Worm (Caenorhabditis elegans) whole organism, midembryonic: ENCODE measurements around the gene K01B6.3.

ENCODE experiments used
- T22C8.4 ChIP-seq: fragments of 200-800 bp; sonication (Bioruptor generic); IDR thresholded peaks from 2 replicates; pipeline ENCODE4 v1.3.6; 2022; ENCODE audit warnings: missing genetic modification characterization, missing compliant biosample characterization
- cog-1 ChIP-seq: sonication (generic microtip); optimal IDR thresholded peaks from 2 replicates; lab custom pipeline; 2016; ENCODE audit warnings: missing genetic modification characterization, missing compliant biosample characterization
- flt-1 ChIP-seq: fragments of 200-800 bp; sonication (Bioruptor generic); IDR thresholded peaks from 2 replicates; pipeline ENCODE4 v1.3.6; 2022; ENCODE audit warnings: missing genetic modification characterization, missing compliant biosample characterization
- klf-2 ChIP-seq: fragments of 200-800 bp; sonication (Bioruptor generic); conservative IDR thresholded peaks from 2 replicates; pipeline ENCODE4 v1.3.6; 2022; ENCODE audit warnings: missing genetic modification reagents, missing genetic modification characterization, missing compliant biosample characterization
- med-1 ChIP-seq: sonication (generic microtip); optimal IDR thresholded peaks from 2 replicates; lab custom pipeline; 2017; ENCODE audit warnings: missing genetic modification characterization, mild to moderate bottlenecking, missing compliant biosample characterization, antibody characterized with exemption, missing genetic modification reagents; ENCODE audit not compliant: insufficient read depth
- ref-1 ChIP-seq: fragments of 200-800 bp; sonication (Bioruptor generic); conservative IDR thresholded peaks from 2 replicates; pipeline ENCODE4 v1.3.6; 2022; ENCODE audit warnings: missing genetic modification reagents, missing genetic modification characterization, missing compliant biosample characterization
- tab-1 ChIP-seq: fragments of 200-800 bp; sonication (Bioruptor generic); IDR thresholded peaks from 2 replicates; pipeline ENCODE4 v1.3.6; 2022; ENCODE audit warnings: missing genetic modification characterization, missing compliant biosample characterization
- ztf-23 ChIP-seq: fragments of 200-800 bp; sonication (Bioruptor generic); IDR thresholded peaks from 2 replicates; pipeline ENCODE4 v1.3.6; 2022; ENCODE audit warnings: missing genetic modification reagents, missing genetic modification characterization, missing compliant biosample characterization
- ztf-29 ChIP-seq: fragments of 200-800 bp; sonication (Bioruptor generic); IDR thresholded peaks from 2 replicates; pipeline ENCODE4 v1.3.6; 2022; ENCODE audit warnings: missing genetic modification reagents, missing genetic modification characterization, missing compliant biosample characterization

K01B6.3 gene

DNA sequence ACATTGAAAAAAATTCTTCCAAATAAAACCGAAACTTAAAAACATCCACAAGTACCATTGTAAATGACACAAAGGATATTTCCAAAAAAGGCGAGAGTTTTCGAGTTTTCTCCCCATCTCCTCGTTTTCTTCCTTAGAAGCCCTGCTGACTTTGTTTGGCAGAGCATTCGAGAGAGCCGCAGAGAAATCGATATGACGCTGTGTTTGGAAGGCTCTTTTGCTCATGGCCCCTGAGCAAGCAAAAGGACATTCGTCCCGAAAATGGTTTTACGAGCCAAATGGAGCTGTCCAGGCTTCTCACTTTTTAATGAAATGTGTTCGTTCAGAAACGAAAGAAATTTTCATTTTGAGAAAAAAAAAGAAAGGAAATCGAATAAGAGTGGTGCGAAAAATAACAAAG is 27.9 kb upstream of the K01B6.3 start:
- TF ChIP-seq ref-1 (no peak), cog-1 (tag; lab: Kevin White, UChicago) (no peak), klf-2 (GFP tag; lab: Robert Waterston, UW) (no peak), tab-1 (no peak), T22C8.4 (GFP tag; lab: Robert Waterston, UW) (no peak)

DNA sequence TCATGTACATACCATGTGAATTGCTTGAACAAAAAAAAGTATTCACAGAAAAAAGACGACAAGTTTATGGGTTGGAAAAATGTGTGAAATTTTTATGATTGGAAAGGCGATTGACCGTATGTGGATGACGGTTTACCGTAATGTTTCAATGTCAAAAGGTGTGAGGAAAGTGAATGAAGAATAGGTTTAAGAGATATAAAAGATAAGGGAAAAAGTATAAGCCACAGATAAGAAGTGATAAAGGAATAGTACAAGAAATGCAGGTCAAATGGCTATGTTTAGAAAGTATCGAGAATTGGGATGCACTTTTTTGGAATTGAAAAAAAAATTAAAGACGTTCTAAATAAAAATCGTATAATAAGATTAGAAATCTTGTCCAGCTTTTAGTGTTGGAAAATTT is 22.2 kb upstream of the K01B6.3 start:
- TF ChIP-seq T22C8.4 (GFP tag; lab: Robert Waterston, UW) (no peak), klf-2 (GFP tag; lab: Robert Waterston, UW) (no peak), med-1 (GFP tag; lab: Kevin White, UChicago) (no peak), flt-1 (GFP tag; lab: Robert Waterston, UW) (no peak), ref-1 (no peak), tab-1 (no peak), cog-1 (tag; lab: Kevin White, UChicago) (no peak), ztf-23 (GFP tag; lab: Robert Waterston, UW) (no peak), ztf-29 (GFP tag; lab: Robert Waterston, UW) (no peak)

DNA sequence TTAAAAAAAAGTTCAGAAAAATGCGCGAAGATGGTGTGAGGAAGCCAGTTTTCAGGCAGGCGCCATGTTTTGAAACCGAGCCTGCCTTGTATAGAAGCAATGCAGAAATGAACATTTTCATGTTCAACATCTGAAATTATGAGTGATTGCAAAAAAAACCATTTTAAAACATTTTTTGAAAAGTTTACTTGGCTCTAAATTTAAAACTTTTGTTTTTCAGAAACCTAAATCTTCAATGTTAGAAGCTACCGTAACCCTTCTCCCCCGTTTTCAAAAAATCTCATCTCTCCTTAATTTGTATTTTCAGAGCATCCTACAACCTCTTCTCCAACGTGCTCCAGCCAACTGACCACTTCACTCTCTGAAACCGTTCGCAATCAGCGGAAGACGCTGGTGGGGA is 18.5 kb upstream of the K01B6.3 start, which contains the start of gene fozi-1:
fozi-1 (plus strand) TSS at position 301 of the 400 bp plus-strand sequence.
- TF ChIP-seq klf-2 (GFP tag; lab: Robert Waterston, UW) (no peak), med-1 (GFP tag; lab: Kevin White, UChicago) (no peak), ztf-23 (GFP tag; lab: Robert Waterston, UW) (no peak), ref-1 (no peak), flt-1 (GFP tag; lab: Robert Waterston, UW) (no peak), ztf-29 (GFP tag; lab: Robert Waterston, UW) (no peak), cog-1 (tag; lab: Kevin White, UChicago) (no peak)

DNA sequence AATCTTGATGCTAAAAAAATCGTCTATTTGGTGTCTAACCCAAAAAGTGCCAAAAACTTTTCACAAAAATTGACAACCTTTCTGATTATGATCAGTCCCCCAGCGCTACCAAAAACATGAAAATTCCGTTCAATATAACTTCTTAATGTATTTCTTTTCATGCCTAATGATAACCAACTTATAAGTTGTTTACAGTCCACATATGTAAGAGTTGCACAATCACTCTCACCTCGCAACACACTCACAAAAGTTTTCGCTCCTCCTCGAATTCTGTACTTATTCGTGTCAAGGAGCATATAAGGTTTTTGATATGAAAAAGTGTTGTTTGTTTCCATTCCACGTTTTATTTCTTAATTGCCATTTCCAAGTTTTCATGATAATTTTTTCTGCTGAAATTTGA is 11.5 kb upstream of the K01B6.3 start:
- no peak for TF ChIP-seq cog-1 (tag; lab: Kevin White, UChicago)
- TF ChIP-seq tab-1: no peak
- TF ChIP-seq klf-2 (GFP tag; lab: Robert Waterston, UW): no peak
- no peak for TF ChIP-seq ztf-29 (GFP tag; lab: Robert Waterston, UW)
- no peak for TF ChIP-seq T22C8.4 (GFP tag; lab: Robert Waterston, UW)
- no peak for TF ChIP-seq med-1 (GFP tag; lab: Kevin White, UChicago)
- no peak for TF ChIP-seq ztf-23 (GFP tag; lab: Robert Waterston, UW)
- no peak for TF ChIP-seq ref-1
- no peak for TF ChIP-seq flt-1 (GFP tag; lab: Robert Waterston, UW)

DNA sequence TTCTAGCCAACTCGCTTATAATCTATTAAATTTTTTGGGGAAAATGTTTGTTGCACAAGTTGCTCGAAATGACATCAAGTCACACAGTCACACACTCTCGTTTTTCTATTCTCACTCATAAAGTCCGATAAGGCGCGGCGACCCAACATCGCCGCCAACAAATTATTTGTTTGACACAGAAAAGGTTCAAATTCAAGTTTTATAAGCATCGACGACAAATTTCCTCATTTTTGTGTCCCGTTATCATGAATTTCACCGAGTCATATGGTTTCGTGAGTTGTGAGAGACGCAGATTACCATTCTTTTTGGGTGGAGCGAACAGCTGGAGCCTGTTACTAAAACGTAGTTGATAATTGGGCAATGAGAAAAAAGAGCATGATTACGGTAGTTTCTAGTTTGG is 10.2 kb upstream of the K01B6.3 start:
- TF ChIP-seq ref-1: no peak
- TF ChIP-seq med-1 (GFP tag; lab: Kevin White, UChicago): no peak
- TF ChIP-seq ztf-23 (GFP tag; lab: Robert Waterston, UW): no peak
- no peak for TF ChIP-seq klf-2 (GFP tag; lab: Robert Waterston, UW)

DNA sequence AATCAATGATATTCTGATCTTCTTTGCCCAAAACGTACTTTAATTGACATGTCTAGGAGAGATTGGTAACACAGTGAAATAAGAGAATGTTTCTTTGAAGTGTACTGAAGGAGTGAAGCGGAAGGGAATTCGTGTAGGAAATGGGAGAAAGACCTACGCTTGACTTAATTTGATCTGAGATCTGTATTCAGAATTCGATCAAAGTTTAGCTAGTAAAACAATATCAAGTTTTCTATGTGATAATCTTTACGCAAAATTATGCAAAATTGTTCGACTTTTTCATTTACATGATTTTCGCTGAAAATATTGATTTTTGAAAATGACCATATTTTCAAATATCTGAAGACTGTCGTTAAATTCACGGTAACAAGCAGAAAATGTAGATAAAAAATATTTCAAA is 2.7 kb upstream of the K01B6.3 start, which contains the start of gene K01B6.4:
K01B6.4 (minus strand) TSS at position 101 of the 400 bp plus-strand sequence.
- no peak for TF ChIP-seq flt-1 (GFP tag; lab: Robert Waterston, UW)
- TF ChIP-seq med-1 (GFP tag; lab: Kevin White, UChicago): no peak
- no peak for TF ChIP-seq T22C8.4 (GFP tag; lab: Robert Waterston, UW)
- no peak for TF ChIP-seq ztf-23 (GFP tag; lab: Robert Waterston, UW)
- no peak for TF ChIP-seq klf-2 (GFP tag; lab: Robert Waterston, UW)
- no peak for TF ChIP-seq cog-1 (tag; lab: Kevin White, UChicago)
- no peak for TF ChIP-seq tab-1
- no peak for TF ChIP-seq ztf-29 (GFP tag; lab: Robert Waterston, UW)
- TF ChIP-seq ref-1: no peak

DNA sequence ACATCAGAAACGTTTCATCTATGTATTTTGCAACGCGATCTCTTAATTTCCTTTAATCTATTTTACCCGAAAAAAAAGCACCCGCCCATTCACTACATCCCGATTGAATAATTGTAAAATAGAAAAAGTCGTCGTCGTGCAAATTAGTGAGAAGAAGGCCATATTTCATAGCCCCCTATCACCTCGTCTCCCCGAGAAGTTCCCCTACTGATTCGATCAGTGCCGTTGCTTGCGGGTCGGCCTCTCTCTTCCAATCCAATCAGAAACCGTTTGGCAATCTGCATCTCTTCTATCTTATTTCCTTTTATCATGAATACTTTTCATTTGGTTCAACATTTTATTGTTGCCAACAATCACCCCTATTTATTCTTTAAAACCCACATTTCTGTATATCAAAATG is 903 bp upstream of the K01B6.3 start:
- TF ChIP-seq med-1 (GFP tag; lab: Kevin White, UChicago) (no peak), cog-1 (tag; lab: Kevin White, UChicago) (no peak), ztf-29 (GFP tag; lab: Robert Waterston, UW) (no peak), ztf-23 (GFP tag; lab: Robert Waterston, UW) (no peak), flt-1 (GFP tag; lab: Robert Waterston, UW) (no peak), tab-1 (no peak), klf-2 (GFP tag; lab: Robert Waterston, UW) (no peak)

DNA sequence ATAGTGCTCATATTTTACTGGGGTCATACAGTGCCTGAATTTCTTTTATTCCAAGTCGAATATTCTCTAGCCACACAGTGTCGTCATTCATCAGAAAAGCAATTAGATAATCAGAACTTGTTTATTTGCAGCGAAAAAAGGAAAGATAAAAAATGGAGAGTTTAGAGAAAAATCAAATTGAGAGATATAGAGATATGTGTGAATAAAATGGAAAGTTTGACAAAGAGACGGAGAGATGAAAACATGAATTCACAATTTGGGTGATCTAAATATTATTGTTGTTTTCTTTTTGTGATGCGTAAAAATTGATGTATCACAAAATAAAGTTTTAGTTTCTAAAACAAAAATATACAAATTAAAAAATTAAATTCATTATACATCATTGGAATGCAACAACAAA is 651 bp downstream of the K01B6.3 start:
- TF ChIP-seq ref-1: no peak
- no peak for TF ChIP-seq cog-1 (tag; lab: Kevin White, UChicago)
- TF ChIP-seq flt-1 (GFP tag; lab: Robert Waterston, UW): no peak
- no peak for TF ChIP-seq med-1 (GFP tag; lab: Kevin White, UChicago)
- TF ChIP-seq klf-2 (GFP tag; lab: Robert Waterston, UW): no peak
- no peak for TF ChIP-seq tab-1
- TF ChIP-seq T22C8.4 (GFP tag; lab: Robert Waterston, UW): no peak
- no peak for TF ChIP-seq ztf-29 (GFP tag; lab: Robert Waterston, UW)
- TF ChIP-seq ztf-23 (GFP tag; lab: Robert Waterston, UW): no peak

DNA sequence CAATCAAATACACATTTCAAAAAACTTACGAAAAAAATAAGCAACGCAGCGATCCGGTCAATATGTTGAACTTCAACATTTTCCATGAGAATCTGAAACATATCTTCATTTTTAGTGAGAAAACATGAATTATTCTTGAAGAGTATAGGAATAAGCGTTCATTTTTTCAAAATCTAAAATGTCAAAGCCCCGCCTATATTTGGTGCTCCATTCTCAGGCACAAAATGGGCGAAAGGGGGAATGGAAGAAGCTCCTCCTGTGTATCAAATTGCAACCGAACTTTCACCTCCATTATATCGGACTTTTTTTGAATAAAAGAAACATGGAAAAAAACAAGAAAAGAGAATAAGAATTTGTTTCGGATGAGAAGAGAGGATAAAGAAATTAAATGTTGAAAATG is 6.6 kb downstream of the K01B6.3 start, which contains the start of gene srx-45:
srx-45 (minus strand) TSS at position 101 of the 400 bp plus-strand sequence.
- TF ChIP-seq ztf-29 (GFP tag; lab: Robert Waterston, UW): no peak
- TF ChIP-seq T22C8.4 (GFP tag; lab: Robert Waterston, UW): no peak
- TF ChIP-seq med-1 (GFP tag; lab: Kevin White, UChicago): no peak
- no peak for TF ChIP-seq flt-1 (GFP tag; lab: Robert Waterston, UW)
- TF ChIP-seq klf-2 (GFP tag; lab: Robert Waterston, UW): no peak
- TF ChIP-seq ztf-23 (GFP tag; lab: Robert Waterston, UW): no peak
- TF ChIP-seq tab-1: no peak
- TF ChIP-seq ref-1: no peak
- no peak for TF ChIP-seq cog-1 (tag; lab: Kevin White, UChicago)

DNA sequence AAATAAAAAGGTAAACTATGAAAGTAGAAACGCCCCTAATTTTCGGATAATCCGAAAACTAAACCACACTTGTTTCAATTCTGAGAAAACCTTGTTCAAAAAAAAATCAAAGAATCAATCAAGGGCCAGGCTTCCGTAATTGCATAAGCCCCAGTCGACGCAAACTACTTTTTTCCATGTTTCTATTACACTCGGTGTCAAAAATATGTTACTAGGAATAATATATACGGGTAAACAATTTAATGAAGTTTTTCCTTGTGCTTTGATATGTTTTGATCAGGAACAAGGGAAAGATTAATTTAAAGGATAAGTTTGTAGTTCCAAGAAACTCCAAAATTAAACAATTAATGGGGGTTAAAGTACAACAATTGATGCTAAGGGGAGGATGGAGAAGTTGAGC is 9.8 kb downstream of the K01B6.3 start:
- TF ChIP-seq klf-2 (GFP tag; lab: Robert Waterston, UW) (no peak), med-1 (GFP tag; lab: Kevin White, UChicago) (no peak), ref-1 (no peak), ztf-29 (GFP tag; lab: Robert Waterston, UW) (no peak), T22C8.4 (GFP tag; lab: Robert Waterston, UW) (no peak), flt-1 (GFP tag; lab: Robert Waterston, UW) (no peak), tab-1 (no peak), ztf-23 (GFP tag; lab: Robert Waterston, UW) (no peak), cog-1 (tag; lab: Kevin White, UChicago) (no peak)
